Worm (Caenorhabditis elegans): ENCODE data around the gene pho-12.
A peak's percentile ranks its signal among the peaks of the same experiment; 100 is the strongest.

The pho-12 gene

ce11 chrII:5020513-5021081, 40.0 kb downstream of the pho-12 start (continued):
- TF ChIP-seq nhr-47 (tag; optimal IDR thresholded peaks at IDR 0.05) = no peak
- TF ChIP-seq fkh-4 (tag; optimal IDR thresholded peaks at IDR 0.05; ENCODE audit: borderline replicate concordance) = no peak
- no peak for TF ChIP-seq F16B12.6 (tag; optimal IDR thresholded peaks at IDR 0.05)
- no peak for TF ChIP-seq lin-15B (tag; optimal IDR thresholded peaks at IDR 0.05)
- TF ChIP-seq ceh-82 (tag; optimal IDR thresholded peaks at IDR 0.05) = no peak
- TF ChIP-seq lin-13 (GFP tag; optimal IDR thresholded peaks at IDR 0.05) = no peak
- no peak for TF ChIP-seq unc-62 (GFP tag; optimal IDR thresholded peaks at IDR 0.05)
- TF ChIP-seq isw-1 (GFP tag; IDR thresholded peaks at IDR 0.05) = no peak
- TF ChIP-seq lin-14 (GFP tag; optimal IDR thresholded peaks at IDR 0.05) = peak; percentile 39
- no peak for TF ChIP-seq nhr-85 (tag)
- no peak for TF ChIP-seq snu-23 (GFP tag; optimal IDR thresholded peaks at IDR 0.05)

DNA sequence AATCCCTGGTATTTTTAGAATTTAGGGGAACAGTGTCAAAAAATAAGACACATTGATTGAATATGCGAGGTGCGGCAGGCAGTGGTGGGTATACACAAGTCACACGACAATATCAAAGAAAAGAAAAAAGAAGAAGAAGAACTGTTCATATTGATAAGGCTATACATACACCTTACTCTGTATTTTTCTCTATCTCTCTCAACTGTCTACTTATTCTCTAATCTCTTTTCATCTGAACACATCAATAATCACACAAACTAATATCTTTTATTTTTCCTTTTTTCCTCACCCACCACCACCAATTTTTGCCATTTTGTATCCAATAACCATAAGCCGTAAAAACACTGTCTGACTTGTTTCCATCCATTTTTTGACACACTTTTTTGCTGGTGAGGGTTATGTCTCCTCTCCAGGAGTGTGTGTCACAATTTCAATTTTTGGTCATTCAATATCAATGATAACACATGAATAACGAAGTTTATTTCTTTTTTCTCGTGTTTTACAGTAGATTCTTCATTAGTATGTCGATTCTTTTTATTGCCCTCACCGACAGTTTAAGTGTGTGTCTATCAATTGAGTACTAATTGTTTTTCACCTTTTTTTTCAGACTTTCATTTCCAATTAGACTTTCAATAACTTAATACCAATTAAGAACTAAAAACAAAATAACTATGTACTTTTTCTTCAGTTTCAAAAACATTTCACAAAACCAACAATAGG, 41.1 kb downstream of the pho-12 start:
- TF ChIP-seq elt-2 (tag; optimal IDR thresholded peaks at IDR 0.05) (peak; percentile 96), nhr-20 (tag; optimal IDR thresholded peaks at IDR 0.05) (peak; percentile 57), ceh-63 (GFP tag; optimal IDR thresholded peaks at IDR 0.05) (no peak), ceh-88 (GFP tag; IDR thresholded peaks at IDR 0.05) (0 out of 2 replicates have a peak, but pooled peaks have one; percentile 16), fkh-8 (tag; optimal IDR thresholded peaks at IDR 0.05) (no peak), snu-23 (GFP tag; optimal IDR thresholded peaks at IDR 0.05) (peak; percentile 53), blmp-1 (tag; optimal IDR thresholded peaks at IDR 0.05) (peak; percentile 24), nhr-85 (tag) (peak; percentile 89), mdl-1 (tag; optimal IDR thresholded peaks at IDR 0.05) (peak in 1 of 2 experiments; percentile 23), C16A3.4 (tag; optimal IDR thresholded peaks at IDR 0.05) (no peak), pqm-1 (tag; optimal IDR thresholded peaks at IDR 0.05) (peak; percentile 20), nhr-90 (tag; optimal IDR thresholded peaks at IDR 0.05; ENCODE audit: poor library complexity) (peak; percentile 24), lin-14 (GFP tag; optimal IDR thresholded peaks at IDR 0.05) (peak; percentile 81), ama-1 (optimal IDR thresholded peaks at IDR 0.05) (no peak), lsy-2 (tag; optimal IDR thresholded peaks at IDR 0.05) (peak; percentile 10 to 60), efl-1 (optimal IDR thresholded peaks at IDR 0.05) (no peak), efl-1 (GFP tag; optimal IDR thresholded peaks at IDR 0.05 in 1 of 2) (peak in 1 of 2 experiments; percentile 89), dpl-1 (GFP tag; optimal IDR thresholded peaks at IDR 0.05) (peak in 1 of 3 experiments; percentile 15), elt-3 (tag; optimal IDR thresholded peaks at IDR 0.05) (peak in 5 of 6 experiments; percentile 12 to 89 (median 84)), F16B12.6 (tag; optimal IDR thresholded peaks at IDR 0.05) (no peak), nhr-71 (tag; optimal IDR thresholded peaks at IDR 0.05) (peak; percentile 54)

DNA sequence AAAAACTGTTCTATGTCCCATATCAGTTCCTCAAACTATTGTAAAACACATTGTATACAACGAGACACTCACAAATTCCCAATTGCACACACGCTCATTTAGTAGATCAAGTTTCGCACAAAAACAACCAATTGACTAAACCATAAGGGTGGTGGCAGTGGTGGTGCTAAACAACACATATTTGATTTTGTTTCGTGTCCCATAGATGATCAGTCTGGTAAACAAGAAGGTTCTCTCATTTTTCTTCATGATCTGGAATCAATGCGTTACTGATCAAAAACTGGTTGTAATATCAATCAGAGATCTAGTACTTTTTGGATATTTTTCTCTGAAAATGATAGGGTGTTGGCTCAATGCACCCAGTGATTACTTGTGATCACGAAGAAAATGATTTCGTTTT, 42.0 kb downstream of the pho-12 start:
- TF ChIP-seq efl-1 (optimal IDR thresholded peaks at IDR 0.05) (no peak), efl-1 (GFP tag; optimal IDR thresholded peaks at IDR 0.05 in 1 of 2) (peak in 1 of 2 experiments; percentile 88), ceh-88 (GFP tag; IDR thresholded peaks at IDR 0.05) (no peak)

DNA sequence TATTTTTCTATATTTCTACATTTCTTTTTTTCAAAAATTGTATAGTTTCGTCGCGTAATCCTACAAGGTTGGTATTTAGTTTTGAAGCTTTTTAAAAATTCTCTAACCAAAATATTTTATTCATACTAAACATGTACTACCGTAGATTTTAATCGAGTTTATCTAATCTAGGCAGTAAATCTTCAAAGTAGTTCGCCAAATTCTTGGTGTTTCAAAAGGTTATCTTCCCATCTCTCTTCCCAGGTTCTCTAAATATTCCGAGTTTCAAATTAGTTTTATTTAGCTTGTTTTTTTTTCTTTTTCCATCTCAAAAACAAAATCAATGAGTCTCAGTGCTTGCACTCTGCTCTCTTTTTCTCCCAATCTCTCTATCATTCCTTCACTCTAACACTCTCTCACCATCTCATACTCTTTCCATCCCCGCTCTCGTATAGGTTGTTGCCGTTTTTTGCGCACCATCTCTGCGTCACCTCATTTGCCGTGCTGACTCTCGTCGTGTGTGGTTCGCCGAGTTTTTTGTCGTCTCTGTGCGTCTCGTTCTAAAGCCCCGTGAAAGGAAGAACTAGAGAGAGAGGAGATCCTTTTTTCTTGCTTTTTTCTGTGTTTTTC, 43.5 kb downstream of the pho-12 start:
- TF ChIP-seq mef-2 (tag; optimal IDR thresholded peaks at IDR 0.05) = no peak
- TF ChIP-seq rnt-1 (tag; optimal IDR thresholded peaks at IDR 0.05) = peak; percentile 47
- peak; percentile 38 for TF ChIP-seq xbp-1 (tag; optimal IDR thresholded peaks at IDR 0.05)
- TF ChIP-seq jun-1 (tag; optimal IDR thresholded peaks at IDR 0.05) = peak; percentile 64
- TF ChIP-seq C16A3.4 (tag; optimal IDR thresholded peaks at IDR 0.05) = peak; percentile 11
- no peak for TF ChIP-seq sup-37 (GFP tag; optimal IDR thresholded peaks at IDR 0.05)
- peak; percentile 49 for TF ChIP-seq irx-1 (tag; optimal IDR thresholded peaks at IDR 0.05)
- TF ChIP-seq ets-5 (GFP tag; IDR thresholded peaks at IDR 0.05) = no peak
- no peak for TF ChIP-seq zip-4 (GFP tag; optimal IDR thresholded peaks at IDR 0.05)
- TF ChIP-seq nhr-11 (tag; optimal IDR thresholded peaks at IDR 0.05) = no peak
- peak; percentile 22 for TF ChIP-seq F16B12.6 (tag; optimal IDR thresholded peaks at IDR 0.05)
- peak; percentile 20 for TF ChIP-seq blmp-1 (tag; optimal IDR thresholded peaks at IDR 0.05)
- peak; percentile 48 for TF ChIP-seq snpc-4 (tag; optimal IDR thresholded peaks at IDR 0.05)
- TF ChIP-seq swsn-7 (tag; optimal IDR thresholded peaks at IDR 0.05) = peak; percentile 69
- peak; percentile 58 for TF ChIP-seq nhr-20 (tag; optimal IDR thresholded peaks at IDR 0.05)
- TF ChIP-seq nhr-84 (tag; optimal IDR thresholded peaks at IDR 0.05) = no peak
- no peak for TF ChIP-seq egl-27 (tag; optimal IDR thresholded peaks at IDR 0.05)
- TF ChIP-seq lin-14 (GFP tag; optimal IDR thresholded peaks at IDR 0.05) = peak; percentile 93
- TF ChIP-seq lin-39 (tag; optimal IDR thresholded peaks at IDR 0.05) = no peak
- peak; percentile 19 for TF ChIP-seq ama-1 (optimal IDR thresholded peaks at IDR 0.05)
- TF ChIP-seq unc-98 (GFP tag; IDR thresholded peaks at IDR 0.05) = no peak
- TF ChIP-seq ceh-63 (GFP tag; optimal IDR thresholded peaks at IDR 0.05) = no peak
- TF ChIP-seq Y116A8C.19 (tag; optimal IDR thresholded peaks at IDR 0.05; ENCODE audit: borderline replicate concordance) = no peak
- peak; percentile 86 for TF ChIP-seq nhr-85 (tag)

All from whole organism, L1 larva.